Worm (Caenorhabditis elegans) whole organism, L1 larva: ENCODE results near the gene map-1.

Experiments
- ama-1 ChIP-seq: fragments of 150-350 bp; optimal IDR thresholded peaks from 2 replicates; lab custom pipeline; 2014
- egl-27 ChIP-seq, 2 experiments: fragments of 150-350 bp in 1 of 2; sonication (generic microtip); optimal IDR thresholded peaks; 3 replicates each; lab custom pipeline; 2017 to 2018; ENCODE audit warnings: missing biosample characterization in 2 of 2, missing genetic modification characterization in 2 of 2, missing genetic modification reagents in 2 of 2
- lin-15B ChIP-seq: fragments of 150-350 bp; sonication (generic microtip); optimal IDR thresholded peaks from 3 replicates; lab custom pipeline; 2014; ENCODE audit warnings: missing biosample characterization, missing genetic modification characterization
- nhr-12 ChIP-seq: sonication (generic microtip); optimal IDR thresholded peaks from 2 replicates; lab custom pipeline; 2017; ENCODE audit warnings: missing biosample characterization, missing genetic modification characterization
- nhr-28 ChIP-seq: fragments of 150-350 bp; optimal IDR thresholded peaks from 2 replicates; lab custom pipeline; 2014; ENCODE audit warnings: missing biosample characterization, missing genetic modification characterization
- nhr-90 ChIP-seq: sonication (generic microtip); optimal IDR thresholded peaks from 2 replicates; lab custom pipeline; 2016; ENCODE audit warnings: mild to moderate bottlenecking, missing genetic modification characterization, missing compliant biosample characterization; ENCODE audit not compliant: poor library complexity
- sox-4 ChIP-seq: sonication (generic microtip); optimal IDR thresholded peaks from 2 replicates; lab custom pipeline; 2016; ENCODE audit warnings: missing genetic modification characterization, missing compliant biosample characterization
- sptf-1 ChIP-seq: fragments of 150-350 bp; optimal IDR thresholded peaks from 2 replicates; lab custom pipeline; 2014; ENCODE audit warnings: missing biosample characterization, missing genetic modification characterization
- zag-1 ChIP-seq: fragments of 150-350 bp; optimal IDR thresholded peaks from 2 replicates; lab custom pipeline; 2014; ENCODE audit warnings: missing biosample characterization, missing genetic modification characterization

- no peak for TF ChIP-seq sptf-1 (tag; lab: Kevin White, UChicago)
- TF ChIP-seq nhr-28 (tag; lab: Kevin White, UChicago), result no peak
- TF ChIP-seq egl-27 (tag; optimal IDR thresholded peaks at IDR 0.05; lab: Kevin White, UChicago), result no peak
- TF ChIP-seq nhr-12 (tag; lab: Kevin White, UChicago), result no peak
- TF ChIP-seq lin-15B (tag; lab: Kevin White, UChicago), result no peak
- no peak for TF ChIP-seq ama-1 (lab: Kevin White, UChicago)
- TF ChIP-seq zag-1 (tag; lab: Kevin White, UChicago), result no peak
- no peak for TF ChIP-seq sox-4 (tag; lab: Kevin White, UChicago)
- no peak for TF ChIP-seq nhr-90 (tag; lab: Kevin White, UChicago)
These were observed 13.9 kb upstream of the map-1 start, which contains the start of gene Y37E11AL.9 for ce11 chrIV:3700554-3700953.
